Worm (Caenorhabditis elegans): ENCODE data around the gene F22H10.3.

DNA sequence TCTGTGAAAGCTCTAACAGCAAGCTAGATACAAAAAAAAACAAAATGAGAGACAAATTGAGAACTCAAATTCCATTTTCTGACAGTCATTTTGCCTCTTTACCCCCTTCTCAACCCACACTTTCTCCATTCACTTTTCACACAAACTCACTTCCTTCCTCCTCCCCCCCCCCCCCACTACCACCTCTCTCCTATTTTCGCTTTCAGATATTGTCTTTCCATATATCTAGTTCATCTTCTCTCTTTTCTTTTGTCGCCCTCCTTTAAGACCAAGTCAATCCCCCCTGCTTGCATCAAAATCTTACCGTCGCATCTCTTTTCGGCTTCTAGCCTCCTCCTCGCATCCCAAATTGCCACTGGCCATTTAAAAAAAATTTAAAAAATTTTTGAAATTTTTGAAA, 45.7 kb downstream of the F22H10.3 start:
- TF ChIP-seq him-1 (tag; optimal IDR thresholded peaks at IDR 0.05) (no peak), W03F9.2 (tag; optimal IDR thresholded peaks at IDR 0.05) (no peak)
